Fruit fly (Drosophila melanogaster) whole organism, pupa: Measurements from ENCODE around the gene IPIP.

Experiments used
- CG13204 ChIP-seq: fragments of 200-800 bp; sonication (Bioruptor generic); optimal IDR thresholded peaks from 2 replicates; lab custom pipeline; 2018; ENCODE audit warnings: missing biosample characterization, mild to moderate bottlenecking, missing genetic modification characterization, moderate library complexity
- CG15710 ChIP-seq: fragments of 200-800 bp; sonication (Bioruptor generic); optimal IDR thresholded peaks from 2 replicates; lab custom pipeline; 2018; ENCODE audit warnings: missing biosample characterization, mild to moderate bottlenecking, missing genetic modification characterization, moderate library complexity
- CG4496 ChIP-seq: fragments of 200-800 bp; sonication (Bioruptor generic); IDR thresholded peaks from 3 replicates; pipeline ENCODE4 v1.3.6; 2022; ENCODE audit warnings: missing biosample characterization, missing genetic modification characterization
- CG8301 ChIP-seq: fragments of 200-800 bp; sonication (Bioruptor generic); optimal IDR thresholded peaks from 2 replicates; lab custom pipeline; 2018; ENCODE audit warnings: missing biosample characterization, mild to moderate bottlenecking, missing genetic modification characterization
- CG9948 ChIP-seq: fragments of 200-800 bp; sonication (Bioruptor generic); optimal IDR thresholded peaks from 2 replicates; lab custom pipeline; 2018; ENCODE audit warnings: missing biosample characterization, mild to moderate bottlenecking, missing genetic modification characterization, moderate library complexity
- D1 ChIP-seq: fragments of 200-800 bp; sonication (Bioruptor generic); optimal IDR thresholded peaks from 2 replicates; lab custom pipeline; 2018; ENCODE audit warnings: missing biosample characterization, mild to moderate bottlenecking, missing genetic modification characterization, moderate library complexity
- Pif1B ChIP-seq: fragments of 200-800 bp; sonication (Bioruptor generic); optimal IDR thresholded peaks from 3 replicates; lab custom pipeline; 2016; ENCODE audit warnings: missing biosample characterization, missing genetic modification characterization
- gl ChIP-seq: fragments of 200-800 bp; sonication (Bioruptor generic); optimal IDR thresholded peaks from 2 replicates; lab custom pipeline; 2018; ENCODE audit warnings: missing biosample characterization, mild to moderate bottlenecking, missing genetic modification characterization

dm6 chr2L:6020535-6020934 lies 27.3 kb upstream of the IPIP start, which contains the start of gene CG13996:
- no peak for TF ChIP-seq D1 (tag; lab: Kevin White, UChicago)
- no peak for TF ChIP-seq CG8301 (tag; lab: Kevin White, UChicago)
- TF ChIP-seq Pif1B = no peak
- TF ChIP-seq CG13204 (GFP tag; lab: Kevin White, UChicago) = no peak
- TF ChIP-seq gl = no peak
- TF ChIP-seq CG4496 = no peak
- TF ChIP-seq CG15710 (tag; lab: Kevin White, UChicago) = no peak
- no peak for TF ChIP-seq CG9948 (tag; lab: Kevin White, UChicago)
